Fruit fly (Drosophila melanogaster) whole organism, embryonic: ENCODE data around the gene Cip4.
A peak's percentile ranks its signal among the peaks of the same experiment; 100 is the strongest.

Experiments
- Blimp-1 ChIP-seq: fragments of 200-800 bp; sonication (Bioruptor generic); optimal IDR thresholded peaks from 3 replicates; lab custom pipeline; 2018; ENCODE audit warnings: missing biosample characterization, missing genetic modification characterization, mild to moderate bottlenecking, moderate library complexity, missing genetic modification reagents
- CG10274 ChIP-seq: fragments of 200-800 bp; sonication (Bioruptor generic); optimal IDR thresholded peaks from 3 replicates; lab custom pipeline; 2017; ENCODE audit warnings: missing biosample characterization, mild to moderate bottlenecking, missing genetic modification characterization
- CG10565 ChIP-seq: fragments of 200-800 bp; sonication (Bioruptor generic); optimal IDR thresholded peaks from 3 replicates; lab custom pipeline; 2016; ENCODE audit warnings: missing biosample characterization, mild to moderate bottlenecking, missing genetic modification characterization
- CG10959 ChIP-seq: fragments of 200-800 bp; sonication (Bioruptor generic); IDR thresholded peaks from 2 replicates; pipeline ENCODE4 v1.3.6; 2022; ENCODE audit warnings: missing biosample characterization, missing genetic modification characterization
- CG10979 ChIP-seq: fragments of 200-800 bp; sonication (Bioruptor generic); optimal IDR thresholded peaks from 2 replicates; lab custom pipeline; 2018; ENCODE audit warnings: missing biosample characterization, mild to moderate bottlenecking, missing genetic modification characterization, moderate library complexity
- CG11560 ChIP-seq: fragments of 200-800 bp; sonication (Bioruptor generic); IDR thresholded peaks from 3 replicates; pipeline ENCODE4 v1.3.6; 2022; ENCODE audit warnings: missing biosample characterization, missing genetic modification characterization
- CG12104 ChIP-seq: fragments of 200-800 bp; sonication (Bioruptor generic); optimal IDR thresholded peaks from 3 replicates; lab custom pipeline; 2016; ENCODE audit warnings: missing biosample characterization, missing genetic modification characterization
- CG12744 ChIP-seq: fragments of 200-800 bp; sonication (Bioruptor generic); optimal IDR thresholded peaks from 2 replicates; lab custom pipeline; 2016; ENCODE audit warnings: missing biosample characterization, missing genetic modification characterization
- CG1647 ChIP-seq: fragments of 200-800 bp; sonication (Bioruptor generic); optimal IDR thresholded peaks from 3 replicates; lab custom pipeline; 2016; ENCODE audit warnings: missing biosample characterization, missing genetic modification characterization
- CG17361 ChIP-seq: fragments of 200-800 bp; sonication (Bioruptor generic); IDR thresholded peaks from 3 replicates; pipeline ENCODE4 v1.3.6; 2022; ENCODE audit warnings: missing biosample characterization, missing genetic modification characterization
- CG18599 ChIP-seq: fragments of 200-800 bp; sonication (Bioruptor generic); optimal IDR thresholded peaks from 3 replicates; lab custom pipeline; 2017; ENCODE audit warnings: missing biosample characterization, missing genetic modification characterization, mild to moderate bottlenecking, moderate library complexity, missing genetic modification reagents
- CG2120 ChIP-seq: fragments of 200-800 bp; sonication (Bioruptor generic); optimal IDR thresholded peaks from 3 replicates; lab custom pipeline; 2016; ENCODE audit warnings: missing biosample characterization, missing genetic modification characterization
- CG2129 ChIP-seq: fragments of 200-800 bp; sonication (Bioruptor generic); IDR thresholded peaks from 2 replicates; pipeline ENCODE4 v1.3.6; 2022; ENCODE audit warnings: missing biosample characterization, missing genetic modification characterization; ENCODE audit not compliant: partially characterized antibody
- CG2202 ChIP-seq: fragments of 200-800 bp; sonication (Bioruptor generic); optimal IDR thresholded peaks from 2 replicates; lab custom pipeline; 2018; ENCODE audit warnings: missing biosample characterization, mild to moderate bottlenecking, missing genetic modification characterization
- CG2875 ChIP-seq: fragments of 200-800 bp; sonication (Bioruptor generic); optimal IDR thresholded peaks from 2 replicates; lab custom pipeline; 2017; ENCODE audit warnings: missing biosample characterization, mild to moderate bottlenecking, missing genetic modification characterization, missing genetic modification reagents
- CG31224 ChIP-seq: fragments of 200-800 bp; sonication (Bioruptor generic); IDR thresholded peaks from 2 replicates; pipeline ENCODE4 v1.3.6; 2022; ENCODE audit warnings: missing biosample characterization, missing genetic modification characterization
- CG32772 ChIP-seq: fragments of 200-800 bp; sonication (Bioruptor generic); IDR thresholded peaks from 2 replicates; pipeline ENCODE4 v1.3.6; 2022; ENCODE audit warnings: missing biosample characterization, missing genetic modification characterization
- CG3407 ChIP-seq: fragments of 200-800 bp; sonication (Bioruptor generic); optimal IDR thresholded peaks from 2 replicates; lab custom pipeline; 2018; ENCODE audit warnings: missing biosample characterization, mild to moderate bottlenecking, missing genetic modification characterization
- CHES-1-like ChIP-seq: fragments of 200-800 bp; sonication (Bioruptor generic); optimal IDR thresholded peaks from 2 replicates; lab custom pipeline; 2016; ENCODE audit warnings: missing biosample characterization, missing genetic modification characterization
- Camta ChIP-seq: fragments of 200-800 bp; sonication (Bioruptor generic); optimal IDR thresholded peaks from 2 replicates; lab custom pipeline; 2016; ENCODE audit warnings: missing biosample characterization, missing genetic modification characterization
- Dad ChIP-seq: fragments of 200-800 bp; sonication (Bioruptor generic); optimal IDR thresholded peaks from 3 replicates; lab custom pipeline; 2016; ENCODE audit warnings: missing biosample characterization, missing genetic modification characterization
- Fer2 ChIP-seq: fragments of 200-800 bp; sonication (Bioruptor generic); optimal IDR thresholded peaks from 2 replicates; lab custom pipeline; 2018; ENCODE audit warnings: missing biosample characterization, mild to moderate bottlenecking, missing genetic modification characterization, moderate library complexity
- H15 ChIP-seq: fragments of 200-800 bp; sonication (Bioruptor generic); IDR thresholded peaks from 3 replicates; pipeline ENCODE4 v1.3.6; 2022; ENCODE audit warnings: missing biosample characterization, missing genetic modification characterization
- Hand ChIP-seq: fragments of 200-800 bp; sonication (Bioruptor generic); optimal IDR thresholded peaks from 2 replicates; lab custom pipeline; 2017; ENCODE audit warnings: mild to moderate bottlenecking, missing biosample characterization, missing genetic modification reagents, missing genetic modification characterization
- Oli ChIP-seq: fragments of 200-800 bp; sonication (Bioruptor generic); optimal IDR thresholded peaks from 2 replicates; lab custom pipeline; 2018; ENCODE audit warnings: missing biosample characterization, mild to moderate bottlenecking, missing genetic modification characterization, moderate library complexity
- az2 ChIP-seq: fragments of 200-800 bp; sonication (Bioruptor generic); optimal IDR thresholded peaks from 3 replicates; lab custom pipeline; 2016; ENCODE audit warnings: missing biosample characterization, missing genetic modification characterization
- bcd ChIP-seq: fragments of 200-800 bp; sonication (Bioruptor generic); optimal IDR thresholded peaks from 2 replicates; lab custom pipeline; 2017; ENCODE audit warnings: missing biosample characterization, mild to moderate bottlenecking, missing genetic modification characterization
- bsh ChIP-seq, 2 experiments: fragments of 200-800 bp; sonication (Bioruptor generic); optimal IDR thresholded peaks; 2 replicates each; lab custom pipeline; 2017 to 2018; ENCODE audit warnings: mild to moderate bottlenecking in 2 of 2, missing biosample characterization in 2 of 2, missing genetic modification characterization in 2 of 2, moderate library complexity in 1 of 2
- chinmo ChIP-seq: fragments of 200-800 bp; sonication (Bioruptor generic); IDR thresholded peaks from 4 replicates; pipeline ENCODE4 v1.3.6; 2022; ENCODE audit warnings: missing biosample characterization, missing genetic modification characterization; ENCODE audit not compliant: partially characterized antibody
- disco-r ChIP-seq: fragments of 200-800 bp; sonication (Bioruptor generic); optimal IDR thresholded peaks from 2 replicates; lab custom pipeline; 2016; ENCODE audit warnings: missing biosample characterization, missing genetic modification characterization
- eyg ChIP-seq: fragments of 200-800 bp; sonication (Bioruptor generic); optimal IDR thresholded peaks from 3 replicates; lab custom pipeline; 2016; ENCODE audit warnings: missing biosample characterization, missing genetic modification characterization
- gcm ChIP-seq: fragments of 200-800 bp; sonication (Bioruptor generic); optimal IDR thresholded peaks from 2 replicates; lab custom pipeline; 2019; ENCODE audit warnings: missing biosample characterization, mild to moderate bottlenecking, missing genetic modification characterization, moderate library complexity
- gem ChIP-seq: fragments of 200-800 bp; sonication (Bioruptor generic); optimal IDR thresholded peaks from 2 replicates; lab custom pipeline; 2019; ENCODE audit warnings: missing biosample characterization, mild to moderate bottlenecking, missing genetic modification characterization, moderate library complexity
- klu ChIP-seq: fragments of 200-800 bp; sonication (Bioruptor generic); IDR thresholded peaks from 2 replicates; pipeline ENCODE4 v1.3.6; 2022; ENCODE audit warnings: missing biosample characterization, missing genetic modification characterization
- luna ChIP-seq: fragments of 200-800 bp; sonication (Bioruptor generic); optimal IDR thresholded peaks from 2 replicates; lab custom pipeline; 2016; ENCODE audit warnings: missing biosample characterization, missing genetic modification characterization
- mam ChIP-seq: fragments of 200-800 bp; sonication (Bioruptor generic); optimal IDR thresholded peaks from 3 replicates; lab custom pipeline; 2016; ENCODE audit warnings: missing biosample characterization, missing genetic modification characterization
- nerfin-2 ChIP-seq: fragments of 200-800 bp; sonication (Bioruptor generic); IDR thresholded peaks from 2 replicates; pipeline ENCODE4 v1.3.6; 2022; ENCODE audit warnings: missing biosample characterization, missing genetic modification characterization; ENCODE audit not compliant: partially characterized antibody
- nmo ChIP-seq: fragments of 200-800 bp; sonication (Bioruptor generic); optimal IDR thresholded peaks from 2 replicates; lab custom pipeline; 2018; ENCODE audit warnings: missing biosample characterization, mild to moderate bottlenecking, missing genetic modification characterization, moderate library complexity
- nom ChIP-seq: fragments of 200-800 bp; sonication (Bioruptor generic); optimal IDR thresholded peaks from 2 replicates; lab custom pipeline; 2017; ENCODE audit warnings: missing biosample characterization, missing genetic modification characterization, mild to moderate bottlenecking, moderate library complexity, missing genetic modification reagents
- peb ChIP-seq: fragments of 200-800 bp; sonication (Bioruptor generic); IDR thresholded peaks from 2 replicates; pipeline ENCODE4 v1.3.6; 2022; ENCODE audit warnings: missing biosample characterization, missing genetic modification characterization
- pnt ChIP-seq: fragments of 200-800 bp; sonication (Bioruptor generic); optimal IDR thresholded peaks from 3 replicates; lab custom pipeline; 2016; ENCODE audit warnings: missing biosample characterization, missing genetic modification characterization
- rib ChIP-seq: fragments of 200-800 bp; sonication (Bioruptor generic); IDR thresholded peaks from 2 replicates; pipeline ENCODE4 v1.3.6; 2022; ENCODE audit warnings: missing biosample characterization, missing genetic modification characterization
- ro ChIP-seq: fragments of 200-800 bp; sonication (Bioruptor generic); IDR thresholded peaks from 2 replicates; pipeline ENCODE4 v1.3.6; 2022; ENCODE audit warnings: missing biosample characterization, missing genetic modification characterization
- sd ChIP-seq: fragments of 200-800 bp; sonication (Bioruptor generic); optimal IDR thresholded peaks from 3 replicates; lab custom pipeline; 2018; ENCODE audit warnings: missing biosample characterization, mild to moderate bottlenecking, missing genetic modification characterization, moderate library complexity
- sens ChIP-seq: fragments of 200-800 bp; sonication (Bioruptor generic); peaks from one replicate; lab custom pipeline; 2016; ENCODE audit warnings: missing biosample characterization, missing genetic modification characterization
- sima ChIP-seq: fragments of 200-800 bp; sonication (Bioruptor generic); optimal IDR thresholded peaks from 2 replicates; lab custom pipeline; 2016; ENCODE audit warnings: missing biosample characterization, missing genetic modification characterization
- slbo ChIP-seq: fragments of 200-800 bp; sonication (Bioruptor generic); IDR thresholded peaks from 2 replicates; pipeline ENCODE4 v1.3.6; 2022; ENCODE audit warnings: missing biosample characterization, missing genetic modification characterization
- stc ChIP-seq: fragments of 200-800 bp; sonication (Bioruptor generic); IDR thresholded peaks from 2 replicates; pipeline ENCODE4 v1.3.6; 2022; ENCODE audit warnings: missing biosample characterization, missing genetic modification characterization
- stwl ChIP-seq: fragments of 200-800 bp; sonication (Bioruptor generic); optimal IDR thresholded peaks from 3 replicates; lab custom pipeline; 2018; ENCODE audit warnings: missing biosample characterization, mild to moderate bottlenecking, missing genetic modification characterization, moderate library complexity
- vfl ChIP-seq: fragments of 200-800 bp; sonication (Bioruptor generic); optimal IDR thresholded peaks from 2 replicates; lab custom pipeline; 2016; ENCODE audit warnings: missing biosample characterization, missing genetic modification characterization
- vnd ChIP-seq: fragments of 200-800 bp; sonication (Bioruptor generic); IDR thresholded peaks from 3 replicates; pipeline ENCODE4 v1.3.6; 2022; ENCODE audit warnings: missing biosample characterization, missing genetic modification characterization; ENCODE audit not compliant: partially characterized antibody
- zfh1 ChIP-seq: fragments of 200-800 bp; sonication (Bioruptor generic); IDR thresholded peaks from 3 replicates; pipeline ENCODE4 v1.3.6; 2022; ENCODE audit warnings: missing biosample characterization, missing genetic modification characterization

Cip4 gene

dm6 chr3L:4383104-4383503 lies 19.2 kb upstream of the Cip4 start (continued):
- TF ChIP-seq peb (no peak), CG2120 (no peak), H15 (GFP tag; lab: Robert Waterston, UW) (no peak), CG31224 (GFP tag; lab: Robert Waterston, UW) (no peak), CG3407 (GFP tag; lab: Kevin White, UChicago) (no peak), CG17361 (0 out of 3 replicates have a peak, but pooled peaks have one; percentile 22), CG18599 (GFP tag; lab: Kevin White, UChicago) (no peak), Hand (GFP tag; lab: Kevin White, UChicago) (no peak), CG10565 (GFP tag; lab: Kevin White, UChicago) (no peak), nerfin-2 (GFP tag; lab: Robert Waterston, UW) (no peak), slbo (GFP tag; lab: Robert Waterston, UW) (no peak), Camta (GFP tag; lab: Kevin White, UChicago) (no peak), Blimp-1 (GFP tag; lab: Kevin White, UChicago) (peak; percentile 62), vfl (GFP tag; lab: Kevin White, UChicago) (no peak), CHES-1-like (GFP tag; lab: Kevin White, UChicago) (no peak), nmo (no peak), CG12104 (GFP tag; lab: Kevin White, UChicago) (no peak), pnt (no peak), CG11560 (tag; lab: Robert Waterston, UW) (no peak), Fer2 (tag; lab: Kevin White, UChicago) (no peak), stwl (tag; lab: Kevin White, UChicago) (no peak), CG2129 (GFP tag; lab: Robert Waterston, UW) (no peak), luna (GFP tag; lab: Kevin White, UChicago) (no peak), az2 (GFP tag; lab: Kevin White, UChicago) (no peak), Oli (tag; lab: Kevin White, UChicago) (no peak), zfh1 (GFP tag; lab: Robert Waterston, UW) (no peak), chinmo (GFP tag; lab: Robert Waterston, UW) (no peak), vnd (GFP tag; lab: Robert Waterston, UW) (no peak), CG2875 (no peak), bcd (GFP tag; lab: Kevin White, UChicago) (no peak), CG10959 (no peak), rib (GFP tag; lab: Robert Waterston, UW) (no peak), klu (GFP tag; lab: Robert Waterston, UW) (no peak), gcm (GFP tag; lab: Kevin White, UChicago) (no peak), stc (no peak), eyg (no peak), mam (GFP tag; lab: Kevin White, UChicago) (no peak), ro (GFP tag; lab: Robert Waterston, UW) (no peak), Dad (no peak), CG10274 (GFP tag; lab: Kevin White, UChicago) (no peak), CG2202 (tag; lab: Kevin White, UChicago) (no peak), sd (no peak), CG1647 (GFP tag; lab: Kevin White, UChicago) (no peak), nom (peak; percentile 67), disco-r (no peak), CG12744 (GFP tag; lab: Kevin White, UChicago) (no peak), sens (GFP tag; lab: Kevin White, UChicago) (peak; percentile 56), gem (tag; lab: Kevin White, UChicago) (peak; percentile 35), CG10979 (tag; lab: Kevin White, UChicago) (peak; percentile 47), sima (GFP tag; lab: Kevin White, UChicago) (no peak), CG32772 (GFP tag; lab: Robert Waterston, UW) (no peak), bsh (GFP tag; optimal IDR thresholded peaks at IDR 0.05; lab: Kevin White, UChicago) (peak; percentile 27 to 44)
